Fruit fly (Drosophila melanogaster) whole organism, embryonic: ENCODE data around the gene MED18.
A peak's percentile ranks its signal among the peaks of the same experiment; 100 is the strongest.

Experiments used
- Atf3 ChIP-seq: fragments of 200-800 bp; sonication (Bioruptor generic); optimal IDR thresholded peaks from 3 replicates; lab custom pipeline; 2016; ENCODE audit warnings: missing biosample characterization, missing genetic modification characterization
- Awh ChIP-seq: fragments of 200-800 bp; sonication (Bioruptor generic); IDR thresholded peaks from 2 replicates; pipeline ENCODE4, ENCODE4 v1.3.6; 2022; ENCODE audit warnings: missing biosample characterization, missing genetic modification characterization
- CG11093 ChIP-seq: fragments of 200-800 bp; sonication (Bioruptor generic); IDR thresholded peaks from 3 replicates; pipeline ENCODE4 v1.3.6; 2022; ENCODE audit warnings: missing biosample characterization, missing genetic modification characterization
- CG11696 ChIP-seq: fragments of 200-800 bp; sonication (Bioruptor generic); IDR thresholded peaks from 2 replicates; pipeline ENCODE4 v1.3.6; 2022; ENCODE audit warnings: missing biosample characterization, missing genetic modification characterization
- CG13775 ChIP-seq: fragments of 200-800 bp; sonication (Bioruptor generic); optimal IDR thresholded peaks from 3 replicates; lab custom pipeline; 2017; ENCODE audit warnings: missing biosample characterization, mild to moderate bottlenecking, missing genetic modification characterization
- CG14667 ChIP-seq: fragments of 200-800 bp; sonication (Bioruptor generic); IDR thresholded peaks from 2 replicates; pipeline ENCODE4 v1.3.6; 2022; ENCODE audit warnings: missing biosample characterization, missing genetic modification characterization
- CG14860 ChIP-seq: fragments of 200-800 bp; sonication (Bioruptor generic); IDR thresholded peaks from 3 replicates; pipeline ENCODE4 v1.3.6; 2022; ENCODE audit warnings: missing biosample characterization, missing genetic modification characterization; ENCODE audit not compliant: partially characterized antibody
- CG15073 ChIP-seq: fragments of 200-800 bp; sonication (Bioruptor generic); optimal IDR thresholded peaks from 2 replicates; lab custom pipeline; 2016; ENCODE audit warnings: missing biosample characterization, missing genetic modification characterization
- CG1602 ChIP-seq: fragments of 200-800 bp; sonication (Bioruptor generic); optimal IDR thresholded peaks from 3 replicates; lab custom pipeline; 2016; ENCODE audit warnings: missing biosample characterization, missing genetic modification characterization
- CG2678 ChIP-seq: fragments of 200-800 bp; sonication (Bioruptor generic); optimal IDR thresholded peaks from 3 replicates; lab custom pipeline; 2019; ENCODE audit warnings: missing biosample characterization, mild to moderate bottlenecking, missing genetic modification characterization, moderate library complexity
- CG2889 ChIP-seq: fragments of 200-800 bp; sonication (Bioruptor generic); IDR thresholded peaks from 3 replicates; pipeline ENCODE4 v1.3.6; 2022; ENCODE audit warnings: missing biosample characterization, missing genetic modification characterization
- CG30403 ChIP-seq: fragments of 200-800 bp; sonication (Bioruptor generic); optimal IDR thresholded peaks from 3 replicates; lab custom pipeline; 2016; ENCODE audit warnings: missing biosample characterization, missing genetic modification characterization
- CG3163 ChIP-seq: fragments of 200-800 bp; sonication (Bioruptor generic); optimal IDR thresholded peaks from 3 replicates; lab custom pipeline; 2016; ENCODE audit warnings: missing biosample characterization, missing genetic modification characterization
- CG34376 ChIP-seq: fragments of 200-800 bp; sonication (Bioruptor generic); optimal IDR thresholded peaks from 2 replicates; lab custom pipeline; 2018; ENCODE audit warnings: missing biosample characterization, mild to moderate bottlenecking, missing genetic modification characterization
- CG6175 ChIP-seq: fragments of 200-800 bp; sonication (Bioruptor generic); IDR thresholded peaks from 3 replicates; pipeline ENCODE4 v1.3.6; 2022; ENCODE audit warnings: missing biosample characterization, missing genetic modification characterization
- CG6654 ChIP-seq: fragments of 200-800 bp; sonication (Bioruptor generic); optimal IDR thresholded peaks from 2 replicates; lab custom pipeline; 2017; ENCODE audit warnings: missing biosample characterization, mild to moderate bottlenecking, missing genetic modification characterization
- CG7357 ChIP-seq: fragments of 200-800 bp; sonication (Bioruptor generic); IDR thresholded peaks from 3 replicates; pipeline ENCODE4 v1.3.6; 2022; ENCODE audit warnings: missing biosample characterization, missing genetic modification characterization
- CG8765 ChIP-seq: fragments of 200-800 bp; sonication (Bioruptor generic); IDR thresholded peaks from 2 replicates; pipeline ENCODE4 v1.3.6; 2022; ENCODE audit warnings: missing biosample characterization, missing genetic modification characterization
- CHES-1-like ChIP-seq: fragments of 200-800 bp; sonication (Bioruptor generic); optimal IDR thresholded peaks from 2 replicates; lab custom pipeline; 2016; ENCODE audit warnings: missing biosample characterization, missing genetic modification characterization
- Dek ChIP-seq: fragments of 200-800 bp; sonication (Bioruptor generic); optimal IDR thresholded peaks from 3 replicates; lab custom pipeline; 2019; ENCODE audit warnings: missing biosample characterization, mild to moderate bottlenecking, missing genetic modification characterization, moderate library complexity
- Dip3 ChIP-seq: fragments of 200-800 bp; sonication (Bioruptor generic); optimal IDR thresholded peaks from 3 replicates; lab custom pipeline; 2016; ENCODE audit warnings: missing biosample characterization, missing genetic modification characterization
- Doc2 ChIP-seq: fragments of 200-800 bp; sonication (Bioruptor generic); IDR thresholded peaks from 2 replicates; pipeline ENCODE4 v1.3.6; 2022; ENCODE audit warnings: missing biosample characterization, missing genetic modification characterization
- ERR ChIP-seq: fragments of 200-800 bp; sonication (Bioruptor generic); optimal IDR thresholded peaks from 2 replicates; lab custom pipeline; 2016; ENCODE audit warnings: missing biosample characterization, missing genetic modification characterization
- Ets65A ChIP-seq: fragments of 200-800 bp; sonication (Bioruptor generic); peaks from one replicate; lab custom pipeline; 2016; ENCODE audit warnings: missing biosample characterization, missing genetic modification characterization
- HLH4C ChIP-seq: fragments of 200-800 bp; sonication (Bioruptor generic); IDR thresholded peaks from 3 replicates; pipeline ENCODE4 v1.3.6; 2022; ENCODE audit warnings: missing biosample characterization, missing genetic modification characterization; ENCODE audit not compliant: partially characterized antibody
- HmgZ ChIP-seq: fragments of 200-800 bp; sonication (Bioruptor generic); optimal IDR thresholded peaks from 2 replicates; lab custom pipeline; 2018; ENCODE audit warnings: missing biosample characterization, mild to moderate bottlenecking, missing genetic modification characterization
- Hmr ChIP-seq: fragments of 200-800 bp; sonication (Bioruptor generic); optimal IDR thresholded peaks from 3 replicates; lab custom pipeline; 2017; ENCODE audit warnings: mild to moderate bottlenecking, missing biosample characterization, missing genetic modification reagents, missing genetic modification characterization
- Hr39 ChIP-seq: fragments of >200 bp; optimal IDR thresholded peaks from 2 replicates; lab custom pipeline; 2017
- MESR4 ChIP-seq: fragments of 200-800 bp; sonication (Bioruptor generic); optimal IDR thresholded peaks from 2 replicates; lab custom pipeline; 2018; ENCODE audit warnings: missing biosample characterization, mild to moderate bottlenecking, missing genetic modification characterization, moderate library complexity
- Poxn ChIP-seq: fragments of 200-800 bp; sonication (Bioruptor generic); IDR thresholded peaks from 2 replicates; pipeline ENCODE4 v1.3.6; 2022; ENCODE audit warnings: missing biosample characterization, missing genetic modification characterization
- Rx ChIP-seq: fragments of 200-800 bp; sonication (Bioruptor generic); IDR thresholded peaks from 2 replicates; pipeline ENCODE4 v1.3.6; 2022; ENCODE audit warnings: missing biosample characterization, missing genetic modification characterization
- TFAM ChIP-seq: fragments of 200-800 bp; sonication (Bioruptor generic); optimal IDR thresholded peaks from 2 replicates; lab custom pipeline; 2017; ENCODE audit warnings: missing biosample characterization, missing genetic modification characterization, inconsistent platforms
- Taf1 ChIP-seq: fragments of 200-800 bp; sonication (Bioruptor generic); IDR thresholded peaks from 2 replicates; pipeline ENCODE4 v1.3.6; 2022; ENCODE audit warnings: missing biosample characterization, missing genetic modification characterization
- Tbp ChIP-seq: fragments of >200 bp; optimal IDR thresholded peaks from 2 replicates; lab custom pipeline; 2018; ENCODE audit warnings: missing biosample characterization, missing genetic modification characterization
- ash1 ChIP-seq: fragments of 200-800 bp; sonication (Bioruptor generic); optimal IDR thresholded peaks from 2 replicates; lab custom pipeline; 2018; ENCODE audit warnings: missing biosample characterization, mild to moderate bottlenecking, missing genetic modification characterization
- danr ChIP-seq: fragments of 200-800 bp; sonication (Bioruptor generic); IDR thresholded peaks from 2 replicates; pipeline ENCODE4 v1.3.6; 2022; ENCODE audit warnings: missing biosample characterization, missing genetic modification characterization
- dm ChIP-seq: fragments of 200-800 bp; sonication (Bioruptor generic); optimal IDR thresholded peaks from 3 replicates; lab custom pipeline; 2016; ENCODE audit warnings: missing biosample characterization, missing genetic modification characterization
- dmrt99B ChIP-seq: fragments of 200-800 bp; sonication (Bioruptor generic); optimal IDR thresholded peaks from 2 replicates; lab custom pipeline; 2018; ENCODE audit warnings: missing biosample characterization, mild to moderate bottlenecking, missing genetic modification characterization, moderate library complexity
- eyg ChIP-seq: fragments of 200-800 bp; sonication (Bioruptor generic); optimal IDR thresholded peaks from 3 replicates; lab custom pipeline; 2016; ENCODE audit warnings: missing biosample characterization, missing genetic modification characterization
- fd102C ChIP-seq: fragments of 200-800 bp; sonication (Bioruptor generic); optimal IDR thresholded peaks from 2 replicates; lab custom pipeline; 2018; ENCODE audit warnings: missing biosample characterization, mild to moderate bottlenecking, missing genetic modification characterization, moderate library complexity
- gsb-n ChIP-seq: fragments of 200-800 bp; sonication (Bioruptor generic); optimal IDR thresholded peaks from 3 replicates; lab custom pipeline; 2018; ENCODE audit warnings: missing biosample characterization, mild to moderate bottlenecking, missing genetic modification characterization
- kni ChIP-seq: fragments of 200-800 bp; sonication (Bioruptor generic); optimal IDR thresholded peaks from 3 replicates; lab custom pipeline; 2017; ENCODE audit warnings: mild to moderate bottlenecking, missing biosample characterization, missing genetic modification reagents, missing genetic modification characterization
- lab ChIP-seq: fragments of 200-800 bp; sonication (Bioruptor generic); optimal IDR thresholded peaks from 3 replicates; lab custom pipeline; 2017; ENCODE audit warnings: missing biosample characterization, missing genetic modification characterization, mild to moderate bottlenecking, moderate library complexity, missing genetic modification reagents
- oc ChIP-seq: fragments of 200-800 bp; sonication (Bioruptor generic); optimal IDR thresholded peaks from 2 replicates; lab custom pipeline; 2018; ENCODE audit warnings: missing biosample characterization, mild to moderate bottlenecking, missing genetic modification characterization, moderate library complexity
- p53 ChIP-seq: fragments of 200-800 bp; sonication (Bioruptor generic); optimal IDR thresholded peaks from 2 replicates; lab custom pipeline; 2016; ENCODE audit warnings: missing biosample characterization, missing genetic modification characterization
- pho ChIP-seq: fragments of 200-800 bp; sonication (Bioruptor generic); optimal IDR thresholded peaks from 2 replicates; lab custom pipeline; 2016; ENCODE audit warnings: missing biosample characterization, missing genetic modification characterization
- pnt ChIP-seq: fragments of 200-800 bp; sonication (Bioruptor generic); optimal IDR thresholded peaks from 3 replicates; lab custom pipeline; 2016; ENCODE audit warnings: missing biosample characterization, missing genetic modification characterization
- salm ChIP-seq: fragments of 200-800 bp; sonication (Bioruptor generic); optimal IDR thresholded peaks from 2 replicates; lab custom pipeline; 2018; ENCODE audit warnings: missing biosample characterization, mild to moderate bottlenecking, missing genetic modification characterization
- sim ChIP-seq: fragments of 200-800 bp; sonication (Bioruptor generic); IDR thresholded peaks from 2 replicates; pipeline ENCODE4 v1.3.6; 2022; ENCODE audit warnings: missing biosample characterization, missing genetic modification characterization
- sna ChIP-seq: fragments of 200-800 bp; sonication (Bioruptor generic); IDR thresholded peaks from 2 replicates; pipeline ENCODE4 v1.3.6; 2022; ENCODE audit warnings: missing biosample characterization, missing genetic modification characterization; ENCODE audit not compliant: partially characterized antibody
- ssp ChIP-seq: fragments of 200-800 bp; sonication (Bioruptor generic); IDR thresholded peaks from 2 replicates; pipeline ENCODE4 v1.3.6; 2022; ENCODE audit warnings: missing biosample characterization, missing genetic modification characterization
- trh ChIP-seq: fragments of 200-800 bp; sonication (Bioruptor generic); optimal IDR thresholded peaks from 2 replicates; lab custom pipeline; 2016; ENCODE audit warnings: missing biosample characterization, missing genetic modification characterization

The MED18 gene

dm6 chrX:1907727-1908264 is 42.1 kb downstream of the MED18 start, which contains the start of gene mip130 (continued):
- TF ChIP-seq fd102C (no peak), CG11696 (GFP tag; lab: Robert Waterston, UW) (no peak), Poxn (GFP tag; lab: Robert Waterston, UW) (no peak), CG14860 (GFP tag; lab: Robert Waterston, UW) (0 out of 3 replicates have a peak, but pooled peaks have one; percentile 52), Dip3 (GFP tag; lab: Kevin White, UChicago) (peak; percentile 66), HmgZ (tag; lab: Kevin White, UChicago) (peak; percentile 31), lab (peak; percentile 66), HLH4C (GFP tag; lab: Robert Waterston, UW) (peak; percentile 59; the same call in 2 of the 3 replicates), CG6175 (GFP tag; lab: Robert Waterston, UW) (no peak), dm (GFP tag; lab: Kevin White, UChicago) (peak; percentile 4), Dek (tag; lab: Kevin White, UChicago) (peak; percentile 43), trh (GFP tag; lab: Kevin White, UChicago) (no peak), Awh (GFP tag; lab: Robert Waterston, UW) (no peak), kni (GFP tag; lab: Kevin White, UChicago) (no peak), CG14667 (GFP tag; lab: Robert Waterston, UW) (no peak), CG3163 (GFP tag; lab: Kevin White, UChicago) (no peak), dmrt99B (no peak), CG30403 (GFP tag; lab: Kevin White, UChicago) (peak; percentile 27), CG8765 (GFP tag; lab: Robert Waterston, UW) (no peak), Taf1 (GFP tag; lab: Robert Waterston, UW) (no peak), MESR4 (no peak), p53 (GFP tag; lab: Kevin White, UChicago) (no peak), ERR (GFP tag; lab: Kevin White, UChicago) (peak; percentile 16), TFAM (GFP tag; lab: Kevin White, UChicago) (no peak), pnt (GFP tag; lab: Kevin White, UChicago) (peak; percentile 46), pho (no peak), Doc2 (GFP tag; lab: Robert Waterston, UW) (no peak), danr (0 out of 2 replicates have a peak, but pooled peaks have one; percentile 23), CG11093 (peak; percentile 35; the same call in 1 of the 3 replicates), eyg (GFP tag; lab: Kevin White, UChicago) (no peak), gsb-n (tag; lab: Kevin White, UChicago) (peak; percentile 25), salm (no peak), CG2678 (peak; percentile 62), sna (GFP tag; lab: Robert Waterston, UW) (peak; percentile 77), CG2889 (GFP tag; lab: Robert Waterston, UW) (no peak), Tbp (GFP tag; lab: Kevin White, UChicago) (no peak), CG34376 (GFP tag; lab: Kevin White, UChicago) (peak; percentile 8), CG6654 (no peak), Hmr (GFP tag; lab: Kevin White, UChicago) (peak; percentile 63), sim (GFP tag; lab: Robert Waterston, UW) (no peak), Atf3 (GFP tag; lab: Kevin White, UChicago) (no peak), CG1602 (GFP tag; lab: Kevin White, UChicago) (peak; percentile 24), CHES-1-like (no peak), Rx (no peak), ash1 (GFP tag; lab: Kevin White, UChicago) (no peak), oc (no peak), CG15073 (no peak), CG7357 (GFP tag; lab: Robert Waterston, UW) (no peak), ssp (peak; percentile 42; the same call in 1 of the 2 replicates), Hr39 (lab: Kevin White, UChicago) (no peak), CG13775 (GFP tag; lab: Kevin White, UChicago) (peak; percentile 31), Ets65A (GFP tag; lab: Kevin White, UChicago) (peak; percentile 88)
